Worm (Caenorhabditis elegans): ENCODE results near the gene clec-36.

clec-36 gene

ce11 chrV:16873642-16874041 lies 25.2 kb upstream of the clec-36 start, which contains the start of gene srw-23:
TSS of gene srw-23 (plus strand) at chrV:16873942.
- TF ChIP-seq snpc-4 (tag; optimal IDR thresholded peaks at IDR 0.05) (no peak), peb-1 (tag; optimal IDR thresholded peaks at IDR 0.05) (no peak), dmd-4 (tag; optimal IDR thresholded peaks at IDR 0.05) (no peak), nhr-237 (tag; optimal IDR thresholded peaks at IDR 0.05) (no peak), ztf-1 (GFP tag; conservative IDR thresholded peaks at IDR 0.05) (no peak), mdl-1 (tag; optimal IDR thresholded peaks at IDR 0.05) (no peak), ztf-11 (tag; optimal IDR thresholded peaks at IDR 0.05) (no peak), sem-4 (tag; optimal IDR thresholded peaks at IDR 0.05) (no peak), nhr-10 (tag; optimal IDR thresholded peaks at IDR 0.05) (no peak), sma-3 (GFP tag; optimal IDR thresholded peaks at IDR 0.05) (no peak), nhr-12 (tag; optimal IDR thresholded peaks at IDR 0.05) (no peak), aly-2 (tag; optimal IDR thresholded peaks at IDR 0.05) (no peak), ceh-82 (tag; optimal IDR thresholded peaks at IDR 0.05) (no peak), nhr-11 (tag; optimal IDR thresholded peaks at IDR 0.05) (no peak), R02D3.7 (tag; optimal IDR thresholded peaks at IDR 0.05) (no peak), nhr-25 (tag; optimal IDR thresholded peaks at IDR 0.05) (no peak), egl-27 (tag; optimal IDR thresholded peaks at IDR 0.05) (no peak), ama-1 (optimal IDR thresholded peaks at IDR 0.05) (no peak)

ce11 chrV:16871387-16871786 lies 23.0 kb upstream of the clec-36 start, which contains the start of gene thn-4:
TSS of gene thn-4 (minus strand) at chrV:16871487.
- no peak for TF ChIP-seq nhr-129 (tag; optimal IDR thresholded peaks at IDR 0.05)
- no peak for TF ChIP-seq R02D3.7 (tag; optimal IDR thresholded peaks at IDR 0.05)
- no peak for TF ChIP-seq sma-3 (GFP tag; optimal IDR thresholded peaks at IDR 0.05)
- no peak for TF ChIP-seq lin-13 (GFP tag; optimal IDR thresholded peaks at IDR 0.05)
- TF ChIP-seq ama-1 (optimal IDR thresholded peaks at IDR 0.05), result no peak
- no peak for TF ChIP-seq skn-1 (tag; optimal IDR thresholded peaks at IDR 0.05)
- no peak for TF ChIP-seq nhr-23 (tag; optimal IDR thresholded peaks at IDR 0.05)
- TF ChIP-seq egl-27 (tag; optimal IDR thresholded peaks at IDR 0.05), result no peak
- no peak for TF ChIP-seq mbf-1 (tag; optimal IDR thresholded peaks at IDR 0.05)
- no peak for TF ChIP-seq elt-1 (tag; optimal IDR thresholded peaks at IDR 0.05)
- TF ChIP-seq zag-1 (tag; optimal IDR thresholded peaks at IDR 0.05), result no peak
- no peak for TF ChIP-seq nhr-6 (tag; optimal IDR thresholded peaks at IDR 0.05)
- TF ChIP-seq alr-1 (tag; optimal IDR thresholded peaks at IDR 0.05), result no peak
- no peak for TF ChIP-seq ZK546.5 (tag; optimal IDR thresholded peaks at IDR 0.05)
- no peak for TF ChIP-seq unc-62 (GFP tag; optimal IDR thresholded peaks at IDR 0.05)

ce11 chrV:16869740-16870139 lies 21.3 kb upstream of the clec-36 start, which contains the start of gene clec-33:
TSS of gene clec-33 (minus strand) at chrV:16869840.
- no peak for TF ChIP-seq lin-11 (tag; optimal IDR thresholded peaks at IDR 0.05)
- no peak for TF ChIP-seq sem-4 (tag; optimal IDR thresholded peaks at IDR 0.05)
- no peak for TF ChIP-seq nhr-237 (tag; optimal IDR thresholded peaks at IDR 0.05)
- no peak for TF ChIP-seq blmp-1 (tag; optimal IDR thresholded peaks at IDR 0.05; ENCODE audit: insufficient read depth)
- TF ChIP-seq skn-1 (tag; optimal IDR thresholded peaks at IDR 0.05), result no peak
- TF ChIP-seq F13H6.1 (tag; optimal IDR thresholded peaks at IDR 0.05), result no peak
- no peak for TF ChIP-seq elt-3 (tag; optimal IDR thresholded peaks at IDR 0.05)
- TF ChIP-seq mbf-1 (tag; optimal IDR thresholded peaks at IDR 0.05), result no peak
- no peak for TF ChIP-seq fos-1 (tag; optimal IDR thresholded peaks at IDR 0.05)
- TF ChIP-seq ceh-16 (tag; optimal IDR thresholded peaks at IDR 0.05), result no peak
- TF ChIP-seq unc-39 (tag; optimal IDR thresholded peaks at IDR 0.05), result no peak
- no peak for TF ChIP-seq ztf-11 (tag; optimal IDR thresholded peaks at IDR 0.05)
- TF ChIP-seq lin-13 (GFP tag; optimal IDR thresholded peaks at IDR 0.05), result no peak

- no peak for TF ChIP-seq peb-1 (tag; optimal IDR thresholded peaks at IDR 0.05)
- no peak for TF ChIP-seq snpc-4 (tag; optimal IDR thresholded peaks at IDR 0.05)
- TF ChIP-seq nhr-23 (tag; optimal IDR thresholded peaks at IDR 0.05), result no peak
Measured at ce11 chrV:16865404-16865803, 17.0 kb upstream of the clec-36 start, which contains the start of gene clec-28. TSS of gene clec-28 (plus strand) at chrV:16865704.

- TF ChIP-seq C34F6.9 (tag; optimal IDR thresholded peaks at IDR 0.05) (no peak), nhr-129 (tag; optimal IDR thresholded peaks at IDR 0.05) (no peak), ztf-1 (GFP tag; conservative IDR thresholded peaks at IDR 0.05) (no peak), mdl-1 (tag; optimal IDR thresholded peaks at IDR 0.05) (no peak), nhr-12 (tag; optimal IDR thresholded peaks at IDR 0.05) (no peak), crh-2 (tag; optimal IDR thresholded peaks at IDR 0.05) (no peak), blmp-1 (tag; optimal IDR thresholded peaks at IDR 0.05; ENCODE audit: insufficient read depth) (no peak), elt-1 (tag; optimal IDR thresholded peaks at IDR 0.05) (no peak), mab-5 (tag; optimal IDR thresholded peaks at IDR 0.05) (no peak), lin-13 (GFP tag; optimal IDR thresholded peaks at IDR 0.05) (no peak), sem-4 (tag; optimal IDR thresholded peaks at IDR 0.05) (no peak)
Measured at ce11 chrV:16861719-16862118, 13.3 kb upstream of the clec-36 start, which contains the start of the genes clec-32 and clec-24. TSS of gene clec-32 (minus strand) at chrV:16861819. TSS of gene clec-24 (plus strand) at chrV:16862012.
